Worm (Caenorhabditis elegans): ENCODE measurements around the gene W10D9.1.

ce11 chrII:457790-458189 lies 3.0 kb downstream of the W10D9.1 start, which contains the start of gene gvd-1:
- TF ChIP-seq nhr-6 (tag; optimal IDR thresholded peaks at IDR 0.05): no peak
- no peak for TF ChIP-seq ceh-82 (tag; optimal IDR thresholded peaks at IDR 0.05)
- no peak for TF ChIP-seq lin-11 (tag; optimal IDR thresholded peaks at IDR 0.05)
- no peak for TF ChIP-seq snpc-4 (tag; optimal IDR thresholded peaks at IDR 0.05)
